Worm (Caenorhabditis elegans): Measurements from ENCODE around the gene col-147.

col-147 gene

DNA sequence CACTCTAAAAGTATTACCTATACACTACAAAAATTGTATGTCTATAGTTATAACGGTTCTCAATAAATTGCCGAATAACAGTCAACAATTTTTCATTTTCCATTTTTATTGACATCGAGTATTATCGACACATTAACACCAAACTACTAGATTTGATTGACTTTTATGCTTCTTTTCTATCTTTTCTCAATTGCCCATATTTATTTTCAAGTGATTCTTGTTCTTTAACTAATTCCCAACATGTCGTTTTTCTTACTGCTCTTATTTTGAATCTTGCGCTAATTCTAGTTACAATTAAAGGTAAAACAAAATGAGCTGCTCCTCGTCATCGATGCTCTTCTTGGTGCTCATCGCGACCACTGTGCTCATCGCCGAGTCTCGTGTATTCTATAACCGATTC, 44.8 kb upstream of the col-147 start, which contains the start of gene cthd-1:
cthd-1 (plus strand) TSS at position 301 of the 400 bp plus-strand sequence.
- TF ChIP-seq crh-2 (tag; optimal IDR thresholded peaks at IDR 0.05): no peak
- no peak for TF ChIP-seq blmp-1 (tag; optimal IDR thresholded peaks at IDR 0.05; ENCODE audit: insufficient read depth)
- TF ChIP-seq mdl-1 (tag; optimal IDR thresholded peaks at IDR 0.05): no peak
- no peak for TF ChIP-seq lsy-2 (tag; optimal IDR thresholded peaks at IDR 0.05)
- no peak for TF ChIP-seq unc-55 (GFP tag; optimal IDR thresholded peaks at IDR 0.05)
- no peak for TF ChIP-seq Y55F3AM.14 (GFP tag; optimal IDR thresholded peaks at IDR 0.05)
- TF ChIP-seq nhr-129 (tag; optimal IDR thresholded peaks at IDR 0.05): no peak
- TF ChIP-seq nhr-6 (tag; optimal IDR thresholded peaks at IDR 0.05): no peak
- no peak for TF ChIP-seq sma-9 (GFP tag; optimal IDR thresholded peaks at IDR 0.05)
- no peak for TF ChIP-seq sma-9 (tag; optimal IDR thresholded peaks at IDR 0.05)
- no peak for TF ChIP-seq mbf-1 (tag; optimal IDR thresholded peaks at IDR 0.05)
- no peak for TF ChIP-seq sem-4 (tag; optimal IDR thresholded peaks at IDR 0.05)
- TF ChIP-seq nhr-25 (tag; optimal IDR thresholded peaks at IDR 0.05): no peak
- TF ChIP-seq R02D3.7 (tag; optimal IDR thresholded peaks at IDR 0.05): no peak
- no peak for TF ChIP-seq gmeb-1 (tag; optimal IDR thresholded peaks at IDR 0.05)
- TF ChIP-seq egl-27 (tag; optimal IDR thresholded peaks at IDR 0.05): no peak
- TF ChIP-seq C34F6.9 (tag; optimal IDR thresholded peaks at IDR 0.05): no peak
- TF ChIP-seq ztf-11 (tag; optimal IDR thresholded peaks at IDR 0.05): no peak
- TF ChIP-seq peb-1 (tag; optimal IDR thresholded peaks at IDR 0.05): no peak
- TF ChIP-seq nhr-77 (tag; optimal IDR thresholded peaks at IDR 0.05): no peak

- no peak for TF ChIP-seq ztf-4 (tag; optimal IDR thresholded peaks at IDR 0.05)
- TF ChIP-seq C34F6.9 (tag; optimal IDR thresholded peaks at IDR 0.05): peak; percentile 32
Measured at ce11 chrV:9673199-9673843, 40.2 kb upstream of the col-147 start, which contains the start of gene sulp-8. Gene sulp-8 (minus strand): TSS chrV:9673667.

DNA sequence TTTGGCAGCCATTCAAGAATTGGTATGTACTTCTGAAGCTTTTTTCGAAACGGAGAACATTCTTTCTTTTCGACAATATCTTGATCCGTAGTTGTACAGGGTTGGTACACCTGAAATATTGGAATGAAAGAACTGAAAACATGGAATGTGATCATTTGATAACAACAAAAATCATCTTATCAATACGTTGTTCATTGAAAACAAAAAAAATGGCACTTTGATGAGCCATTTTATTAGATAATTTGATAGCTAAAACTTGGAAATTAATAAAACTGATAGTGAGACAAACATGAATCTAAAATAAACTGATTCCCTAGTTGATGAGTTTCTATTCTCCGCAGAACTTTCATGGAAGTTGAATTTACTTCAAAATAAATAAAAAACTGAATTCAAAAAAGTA, 39.4 kb upstream of the col-147 start:
- TF ChIP-seq elt-1 (tag; optimal IDR thresholded peaks at IDR 0.05) (no peak), nhr-6 (tag; optimal IDR thresholded peaks at IDR 0.05) (no peak), nhr-129 (tag; optimal IDR thresholded peaks at IDR 0.05) (no peak), ceh-16 (tag; optimal IDR thresholded peaks at IDR 0.05) (no peak), unc-55 (GFP tag; optimal IDR thresholded peaks at IDR 0.05) (no peak), F13H6.1 (tag; optimal IDR thresholded peaks at IDR 0.05) (no peak), aly-2 (tag; optimal IDR thresholded peaks at IDR 0.05) (no peak), mab-5 (tag; optimal IDR thresholded peaks at IDR 0.05) (no peak), alr-1 (tag; optimal IDR thresholded peaks at IDR 0.05) (no peak), egl-27 (tag; optimal IDR thresholded peaks at IDR 0.05) (no peak), gmeb-1 (tag; optimal IDR thresholded peaks at IDR 0.05) (no peak), fos-1 (tag; optimal IDR thresholded peaks at IDR 0.05) (no peak), elt-3 (tag; optimal IDR thresholded peaks at IDR 0.05) (no peak), nhr-10 (tag; optimal IDR thresholded peaks at IDR 0.05) (no peak), crh-2 (tag; optimal IDR thresholded peaks at IDR 0.05) (no peak), ceh-82 (tag; optimal IDR thresholded peaks at IDR 0.05) (no peak), nhr-25 (tag; optimal IDR thresholded peaks at IDR 0.05) (no peak), ztf-11 (tag; optimal IDR thresholded peaks at IDR 0.05) (no peak), ztf-4 (tag; optimal IDR thresholded peaks at IDR 0.05) (no peak), unc-62 (GFP tag; optimal IDR thresholded peaks at IDR 0.05) (no peak)

ce11 chrV:9666394-9666793, 33.3 kb upstream of the col-147 start, which contains the start of gene ZK287.1:
Gene ZK287.1 (plus strand): TSS chrV:9666694.
- TF ChIP-seq nhr-11 (tag; optimal IDR thresholded peaks at IDR 0.05) (no peak), F13H6.1 (tag; optimal IDR thresholded peaks at IDR 0.05) (no peak), lin-11 (tag; optimal IDR thresholded peaks at IDR 0.05) (no peak), nhr-23 (tag; optimal IDR thresholded peaks at IDR 0.05) (no peak), dmd-4 (tag; optimal IDR thresholded peaks at IDR 0.05) (no peak), ztf-1 (GFP tag; conservative IDR thresholded peaks at IDR 0.05) (no peak), zag-1 (tag; optimal IDR thresholded peaks at IDR 0.05) (peak; percentile 28), nhr-12 (tag; optimal IDR thresholded peaks at IDR 0.05) (no peak), ztf-4 (tag; optimal IDR thresholded peaks at IDR 0.05) (no peak), egl-27 (tag; optimal IDR thresholded peaks at IDR 0.05) (peak; percentile 29), mab-5 (tag; optimal IDR thresholded peaks at IDR 0.05) (no peak), elt-3 (tag; optimal IDR thresholded peaks at IDR 0.05) (no peak), ceh-82 (tag; optimal IDR thresholded peaks at IDR 0.05) (no peak), alr-1 (tag; optimal IDR thresholded peaks at IDR 0.05) (no peak), unc-55 (GFP tag; optimal IDR thresholded peaks at IDR 0.05) (peak; percentile 35), Y55F3AM.14 (GFP tag; optimal IDR thresholded peaks at IDR 0.05) (no peak), unc-39 (tag; optimal IDR thresholded peaks at IDR 0.05) (no peak), elt-1 (tag; optimal IDR thresholded peaks at IDR 0.05) (no peak), blmp-1 (tag; optimal IDR thresholded peaks at IDR 0.05; ENCODE audit: insufficient read depth) (no peak), ama-1 (optimal IDR thresholded peaks at IDR 0.05) (no peak), nhr-77 (tag; optimal IDR thresholded peaks at IDR 0.05) (no peak)

Data from whole organism, L2 larva.